Fruit fly (Drosophila melanogaster) whole organism, embryonic: ENCODE data around the gene Ythdf.

Experiments
- Atf6 ChIP-seq: fragments of 200-800 bp; sonication (Bioruptor generic); IDR thresholded peaks from 2 replicates; pipeline ENCODE4 v1.3.6; 2022; ENCODE audit warnings: missing biosample characterization, missing genetic modification characterization
- Awh ChIP-seq: fragments of 200-800 bp; sonication (Bioruptor generic); IDR thresholded peaks from 2 replicates; pipeline ENCODE4, ENCODE4 v1.3.6; 2022; ENCODE audit warnings: missing biosample characterization, missing genetic modification characterization
- BEAF-32 ChIP-seq: fragments of 200-800 bp; sonication (Bioruptor generic); optimal IDR thresholded peaks from 3 replicates; lab custom pipeline; 2017; ENCODE audit warnings: missing biosample characterization, missing genetic modification characterization, mild to moderate bottlenecking, moderate library complexity, missing genetic modification reagents
- CG1024 ChIP-seq: fragments of 200-800 bp; sonication (Bioruptor generic); IDR thresholded peaks from 2 replicates; pipeline ENCODE4 v1.3.6; 2022; ENCODE audit warnings: missing biosample characterization, missing genetic modification characterization
- CG10979 ChIP-seq: fragments of 200-800 bp; sonication (Bioruptor generic); optimal IDR thresholded peaks from 2 replicates; lab custom pipeline; 2018; ENCODE audit warnings: missing biosample characterization, mild to moderate bottlenecking, missing genetic modification characterization, moderate library complexity
- CG13287 ChIP-seq: fragments of 200-800 bp; sonication (Bioruptor generic); IDR thresholded peaks from 2 replicates; pipeline ENCODE4 v1.3.6; 2022; ENCODE audit warnings: missing biosample characterization, missing genetic modification characterization; ENCODE audit not compliant: partially characterized antibody
- CG13894 ChIP-seq: fragments of 200-800 bp; sonication (Bioruptor generic); optimal IDR thresholded peaks from 3 replicates; lab custom pipeline; 2018; ENCODE audit warnings: missing biosample characterization, mild to moderate bottlenecking, missing genetic modification characterization, moderate library complexity
- CG1603 ChIP-seq: fragments of 200-800 bp; sonication (Bioruptor generic); optimal IDR thresholded peaks from 2 replicates; lab custom pipeline; 2019; ENCODE audit warnings: missing biosample characterization, mild to moderate bottlenecking, missing genetic modification characterization, moderate library complexity
- CG16813 ChIP-seq: fragments of 200-800 bp; sonication (Bioruptor generic); IDR thresholded peaks from 3 replicates; pipeline ENCODE4 v1.3.6; 2022; ENCODE audit warnings: missing biosample characterization, missing genetic modification characterization; ENCODE audit not compliant: partially characterized antibody
- CG17186 ChIP-seq: fragments of 200-800 bp; sonication (Bioruptor generic); optimal IDR thresholded peaks from 3 replicates; lab custom pipeline; 2017; ENCODE audit warnings: missing biosample characterization, missing genetic modification reagents, missing genetic modification characterization
- CG17361 ChIP-seq: fragments of 200-800 bp; sonication (Bioruptor generic); IDR thresholded peaks from 3 replicates; pipeline ENCODE4 v1.3.6; 2022; ENCODE audit warnings: missing biosample characterization, missing genetic modification characterization
- CG17612 ChIP-seq: fragments of 200-800 bp; sonication (Bioruptor generic); IDR thresholded peaks from 2 replicates; pipeline ENCODE4 v1.3.6; 2022; ENCODE audit warnings: missing biosample characterization, missing genetic modification characterization
- CG17829 ChIP-seq: fragments of 200-800 bp; optimal IDR thresholded peaks from 2 replicates; lab custom pipeline; 2019; ENCODE audit warnings: missing biosample characterization, mild to moderate bottlenecking, missing genetic modification characterization, moderate library complexity
- CG18476 ChIP-seq: fragments of 200-800 bp; sonication (Bioruptor generic); optimal IDR thresholded peaks from 2 replicates; lab custom pipeline; 2016; ENCODE audit warnings: missing biosample characterization, mild to moderate bottlenecking, missing genetic modification characterization
- CG30020 ChIP-seq: fragments of 200-800 bp; optimal IDR thresholded peaks from 2 replicates; lab custom pipeline; 2019; ENCODE audit warnings: missing biosample characterization, mild to moderate bottlenecking, missing genetic modification characterization, moderate library complexity
- CG32532 ChIP-seq: fragments of 200-800 bp; sonication (Bioruptor generic); IDR thresholded peaks from 2 replicates; pipeline ENCODE4 v1.3.6; 2022; ENCODE audit warnings: missing biosample characterization, missing genetic modification characterization
- CG34376 ChIP-seq: fragments of 200-800 bp; sonication (Bioruptor generic); optimal IDR thresholded peaks from 2 replicates; lab custom pipeline; 2018; ENCODE audit warnings: missing biosample characterization, mild to moderate bottlenecking, missing genetic modification characterization
- CG4424 ChIP-seq: fragments of 200-800 bp; sonication (Bioruptor generic); optimal IDR thresholded peaks from 3 replicates; lab custom pipeline; 2016; ENCODE audit warnings: missing biosample characterization, missing genetic modification characterization
- CG6272 ChIP-seq: fragments of 200-800 bp; sonication (Bioruptor generic); IDR thresholded peaks from 2 replicates; pipeline ENCODE4 v1.3.6; 2022; ENCODE audit warnings: missing biosample characterization, missing genetic modification characterization
- CG6683 ChIP-seq: fragments of 200-800 bp; sonication (Bioruptor generic); optimal IDR thresholded peaks from 2 replicates; lab custom pipeline; 2017; ENCODE audit warnings: missing biosample characterization, mild to moderate bottlenecking, missing genetic modification characterization, missing genetic modification reagents
- CG7987 ChIP-seq: fragments of 200-800 bp; sonication (Bioruptor generic); optimal IDR thresholded peaks from 2 replicates; lab custom pipeline; 2018; ENCODE audit warnings: missing biosample characterization, mild to moderate bottlenecking, missing genetic modification characterization, moderate library complexity
- CG9932 ChIP-seq: fragments of 200-800 bp; sonication (Bioruptor generic); IDR thresholded peaks from 2 replicates; pipeline ENCODE4 v1.3.6; 2022; ENCODE audit warnings: missing biosample characterization, missing genetic modification characterization
- Dek ChIP-seq: fragments of 200-800 bp; sonication (Bioruptor generic); optimal IDR thresholded peaks from 3 replicates; lab custom pipeline; 2019; ENCODE audit warnings: missing biosample characterization, mild to moderate bottlenecking, missing genetic modification characterization, moderate library complexity
- Dll ChIP-seq: fragments of 200-800 bp; sonication (Bioruptor generic); IDR thresholded peaks from 4 replicates; pipeline ENCODE4 v1.3.6; 2022; ENCODE audit warnings: missing biosample characterization, missing genetic modification characterization; ENCODE audit not compliant: partially characterized antibody
- Doc3 ChIP-seq: fragments of 200-800 bp; sonication (Bioruptor generic); IDR thresholded peaks from 3 replicates; pipeline ENCODE4 v1.3.6; 2022; ENCODE audit warnings: missing biosample characterization, missing genetic modification characterization; ENCODE audit not compliant: partially characterized antibody
- Dref ChIP-seq: fragments of 200-800 bp; sonication (Bioruptor generic); IDR thresholded peaks from 2 replicates; pipeline ENCODE4 v1.3.6; 2022; ENCODE audit warnings: missing biosample characterization, missing genetic modification characterization
- Hey ChIP-seq: fragments of 200-800 bp; sonication (Bioruptor generic); optimal IDR thresholded peaks from 3 replicates; lab custom pipeline; 2018; ENCODE audit warnings: missing biosample characterization, mild to moderate bottlenecking, missing genetic modification characterization
- HmgZ ChIP-seq: fragments of 200-800 bp; sonication (Bioruptor generic); optimal IDR thresholded peaks from 2 replicates; lab custom pipeline; 2018; ENCODE audit warnings: missing biosample characterization, mild to moderate bottlenecking, missing genetic modification characterization
- Hmx ChIP-seq: fragments of 200-800 bp; sonication (Bioruptor generic); optimal IDR thresholded peaks from 2 replicates; lab custom pipeline; 2016; ENCODE audit warnings: missing biosample characterization, missing genetic modification characterization
- Hr3 ChIP-seq: fragments of 200-800 bp; sonication (Bioruptor generic); optimal IDR thresholded peaks from 3 replicates; lab custom pipeline; 2016; ENCODE audit warnings: missing biosample characterization, missing genetic modification characterization
- Mrtf ChIP-seq: fragments of 200-800 bp; sonication (Bioruptor generic); IDR thresholded peaks from 3 replicates; pipeline ENCODE4 v1.3.6; 2022; ENCODE audit warnings: missing biosample characterization, missing genetic modification characterization
- NC2α ChIP-seq: fragments of 200-800 bp; sonication (Bioruptor generic); optimal IDR thresholded peaks from 2 replicates; lab custom pipeline; 2016; ENCODE audit warnings: missing biosample characterization, missing genetic modification characterization
- Poxn ChIP-seq: fragments of 200-800 bp; sonication (Bioruptor generic); IDR thresholded peaks from 2 replicates; pipeline ENCODE4 v1.3.6; 2022; ENCODE audit warnings: missing biosample characterization, missing genetic modification characterization
- Rx ChIP-seq: fragments of 200-800 bp; sonication (Bioruptor generic); IDR thresholded peaks from 2 replicates; pipeline ENCODE4 v1.3.6; 2022; ENCODE audit warnings: missing biosample characterization, missing genetic modification characterization
- Sry-δ ChIP-seq: fragments of 200-800 bp; sonication (Bioruptor generic); optimal IDR thresholded peaks from 2 replicates; lab custom pipeline; 2016; ENCODE audit warnings: missing biosample characterization, missing genetic modification characterization
- Tbp ChIP-seq: fragments of >200 bp; optimal IDR thresholded peaks from 2 replicates; lab custom pipeline; 2018; ENCODE audit warnings: missing biosample characterization, missing genetic modification characterization
- amos ChIP-seq: fragments of 200-800 bp; sonication (Bioruptor generic); IDR thresholded peaks from 2 replicates; pipeline ENCODE4 v1.3.6; 2022; ENCODE audit warnings: missing biosample characterization, missing genetic modification characterization; ENCODE audit not compliant: partially characterized antibody
- chif ChIP-seq, 2 experiments: fragments of 200-800 bp; sonication (Bioruptor generic); optimal IDR thresholded peaks; 3 replicates each; lab custom pipeline; 2016; ENCODE audit warnings: missing biosample characterization in 2 of 2, missing genetic modification characterization in 2 of 2
- dati ChIP-seq: fragments of 200-800 bp; sonication (Bioruptor generic); IDR thresholded peaks from 2 replicates; pipeline ENCODE4 v1.3.6; 2022; ENCODE audit warnings: missing biosample characterization, missing genetic modification characterization
- emc ChIP-seq: fragments of 200-800 bp; sonication (Bioruptor generic); optimal IDR thresholded peaks from 2 replicates; lab custom pipeline; 2016; ENCODE audit warnings: missing biosample characterization, missing genetic modification characterization
- fd3F ChIP-seq: fragments of 200-800 bp; sonication (Bioruptor generic); optimal IDR thresholded peaks from 2 replicates; lab custom pipeline; 2018; ENCODE audit warnings: missing biosample characterization, mild to moderate bottlenecking, missing genetic modification characterization, moderate library complexity
- inv ChIP-seq: fragments of 200-800 bp; sonication (Bioruptor generic); IDR thresholded peaks from 2 replicates; pipeline ENCODE4 v1.3.6; 2022; ENCODE audit warnings: missing biosample characterization, missing genetic modification characterization; ENCODE audit not compliant: partially characterized antibody
- kay ChIP-seq: fragments of 200-800 bp; sonication (Bioruptor generic); optimal IDR thresholded peaks from 2 replicates; lab custom pipeline; 2016; ENCODE audit warnings: missing biosample characterization, missing genetic modification characterization
- lbe ChIP-seq: fragments of 200-800 bp; sonication (Bioruptor generic); optimal IDR thresholded peaks from 2 replicates; lab custom pipeline; 2016; ENCODE audit warnings: missing biosample characterization, mild to moderate bottlenecking, missing genetic modification characterization
- lilli ChIP-seq: fragments of 200-800 bp; sonication (Bioruptor generic); optimal IDR thresholded peaks from 3 replicates; lab custom pipeline; 2016; ENCODE audit warnings: missing biosample characterization, missing genetic modification characterization
- luna ChIP-seq: fragments of 200-800 bp; sonication (Bioruptor generic); optimal IDR thresholded peaks from 2 replicates; lab custom pipeline; 2016; ENCODE audit warnings: missing biosample characterization, missing genetic modification characterization
- nau ChIP-seq: fragments of 200-800 bp; sonication (Bioruptor generic); optimal IDR thresholded peaks from 3 replicates; lab custom pipeline; 2017; ENCODE audit warnings: missing biosample characterization, mild to moderate bottlenecking, missing genetic modification characterization, missing genetic modification reagents
- oc ChIP-seq: fragments of 200-800 bp; sonication (Bioruptor generic); optimal IDR thresholded peaks from 2 replicates; lab custom pipeline; 2018; ENCODE audit warnings: missing biosample characterization, mild to moderate bottlenecking, missing genetic modification characterization, moderate library complexity
- psq ChIP-seq: fragments of 200-800 bp; sonication (Bioruptor generic); optimal IDR thresholded peaks from 2 replicates; lab custom pipeline; 2017; ENCODE audit warnings: missing biosample characterization, missing genetic modification characterization
- scrt ChIP-seq: fragments of 200-800 bp; sonication (Bioruptor generic); optimal IDR thresholded peaks from 2 replicates; lab custom pipeline; 2018; ENCODE audit warnings: missing biosample characterization, mild to moderate bottlenecking, missing genetic modification characterization, moderate library complexity
- sug ChIP-seq: fragments of 200-800 bp; optimal IDR thresholded peaks from 2 replicates; lab custom pipeline; 2019; ENCODE audit warnings: missing biosample characterization, mild to moderate bottlenecking, missing genetic modification characterization, moderate library complexity
- vvl ChIP-seq: fragments of 200-800 bp; sonication (Bioruptor generic); IDR thresholded peaks from 2 replicates; pipeline ENCODE4 v1.3.6; 2022; ENCODE audit warnings: missing biosample characterization, missing genetic modification characterization

The Ythdf gene

dm6 chr3R:25056016-25056415, 17.0 kb upstream of the Ythdf start, which contains the start of the genes CG31111 and stac (continued):
- no peak for TF ChIP-seq scrt
- TF ChIP-seq sug (tag; lab: Kevin White, UChicago): peak; percentile 14
- TF ChIP-seq CG17186 (GFP tag; lab: Kevin White, UChicago): no peak
- no peak for TF ChIP-seq CG1024
- TF ChIP-seq Dek (tag; lab: Kevin White, UChicago): no peak
- no peak for TF ChIP-seq luna (GFP tag; lab: Kevin White, UChicago)
- no peak for TF ChIP-seq oc (tag; lab: Kevin White, UChicago)
- peak; percentile 42 for TF ChIP-seq Hmx
- TF ChIP-seq Mrtf (GFP tag; lab: Robert Waterston, UW): no peak
- TF ChIP-seq CG6683 (GFP tag; lab: Kevin White, UChicago): no peak
- TF ChIP-seq Hey (tag; lab: Kevin White, UChicago): no peak
- peak; percentile 37; the same call in 1 of the 2 replicates for TF ChIP-seq CG13287
- no peak for TF ChIP-seq HmgZ (tag; lab: Kevin White, UChicago)
- no peak for TF ChIP-seq CG32532 (GFP tag; lab: Robert Waterston, UW)
- TF ChIP-seq amos (GFP tag; lab: Robert Waterston, UW): peak; percentile 7; the same call in 1 of the 2 replicates
- TF ChIP-seq fd3F: no peak
- TF ChIP-seq CG34376 (GFP tag; lab: Kevin White, UChicago): peak; percentile 17
- no peak for TF ChIP-seq CG17829 (tag; lab: Kevin White, UChicago)
- no peak for TF ChIP-seq NC2α (GFP tag; lab: Kevin White, UChicago)
- no peak for TF ChIP-seq CG6272
- no peak for TF ChIP-seq Tbp (GFP tag; lab: Kevin White, UChicago)
- TF ChIP-seq CG10979 (tag; lab: Kevin White, UChicago): no peak
- peak; percentile 4 for TF ChIP-seq Sry-δ (GFP tag; lab: Kevin White, UChicago)
- no peak for TF ChIP-seq Dll (GFP tag; lab: Robert Waterston, UW)
- no peak for TF ChIP-seq vvl (GFP tag; lab: Robert Waterston, UW)
- TF ChIP-seq CG17612 (GFP tag; lab: Robert Waterston, UW): no peak
- TF ChIP-seq Atf6 (GFP tag; lab: Robert Waterston, UW): no peak
- peak; percentile 29 for TF ChIP-seq BEAF-32 (GFP tag; lab: Kevin White, UChicago)
- TF ChIP-seq CG16813 (GFP tag; lab: Robert Waterston, UW): no peak
- TF ChIP-seq emc (GFP tag; lab: Kevin White, UChicago): no peak
- TF ChIP-seq CG9932 (GFP tag; lab: Robert Waterston, UW): no peak
- TF ChIP-seq CG4424 (GFP tag; lab: Kevin White, UChicago): no peak
- no peak for TF ChIP-seq Poxn
- TF ChIP-seq nau: no peak
- TF ChIP-seq kay (GFP tag; lab: Kevin White, UChicago): no peak
- TF ChIP-seq inv (GFP tag; lab: Robert Waterston, UW): no peak
- TF ChIP-seq CG13894: no peak
- no peak for TF ChIP-seq Rx
- peak; percentile 24 for TF ChIP-seq CG1603 (tag; lab: Kevin White, UChicago)
- no peak for TF ChIP-seq Doc3 (GFP tag; lab: Robert Waterston, UW)
- TF ChIP-seq Hr3 (GFP tag; lab: Kevin White, UChicago): no peak
- peak; percentile 49 for TF ChIP-seq lbe (GFP tag; lab: Kevin White, UChicago)
- TF ChIP-seq psq (GFP tag; lab: Kevin White, UChicago): no peak
- no peak for TF ChIP-seq lilli (GFP tag; lab: Kevin White, UChicago)
- peak; percentile 76 for TF ChIP-seq CG30020 (tag; lab: Kevin White, UChicago)
- no peak for TF ChIP-seq chif (GFP tag; optimal IDR thresholded peaks at IDR 0.05; lab: Kevin White, UChicago)
- TF ChIP-seq Awh (GFP tag; lab: Robert Waterston, UW): no peak
- peak; percentile 66 for TF ChIP-seq Dref (GFP tag; lab: Robert Waterston, UW)
- TF ChIP-seq CG18476: no peak
- no peak for TF ChIP-seq CG17361
- no peak for TF ChIP-seq dati
- no peak for TF ChIP-seq CG7987 (GFP tag; lab: Kevin White, UChicago)
